Fruit fly (Drosophila melanogaster): ENCODE measurements around the gene Gr61a.

Gene Gr61a

DNA sequence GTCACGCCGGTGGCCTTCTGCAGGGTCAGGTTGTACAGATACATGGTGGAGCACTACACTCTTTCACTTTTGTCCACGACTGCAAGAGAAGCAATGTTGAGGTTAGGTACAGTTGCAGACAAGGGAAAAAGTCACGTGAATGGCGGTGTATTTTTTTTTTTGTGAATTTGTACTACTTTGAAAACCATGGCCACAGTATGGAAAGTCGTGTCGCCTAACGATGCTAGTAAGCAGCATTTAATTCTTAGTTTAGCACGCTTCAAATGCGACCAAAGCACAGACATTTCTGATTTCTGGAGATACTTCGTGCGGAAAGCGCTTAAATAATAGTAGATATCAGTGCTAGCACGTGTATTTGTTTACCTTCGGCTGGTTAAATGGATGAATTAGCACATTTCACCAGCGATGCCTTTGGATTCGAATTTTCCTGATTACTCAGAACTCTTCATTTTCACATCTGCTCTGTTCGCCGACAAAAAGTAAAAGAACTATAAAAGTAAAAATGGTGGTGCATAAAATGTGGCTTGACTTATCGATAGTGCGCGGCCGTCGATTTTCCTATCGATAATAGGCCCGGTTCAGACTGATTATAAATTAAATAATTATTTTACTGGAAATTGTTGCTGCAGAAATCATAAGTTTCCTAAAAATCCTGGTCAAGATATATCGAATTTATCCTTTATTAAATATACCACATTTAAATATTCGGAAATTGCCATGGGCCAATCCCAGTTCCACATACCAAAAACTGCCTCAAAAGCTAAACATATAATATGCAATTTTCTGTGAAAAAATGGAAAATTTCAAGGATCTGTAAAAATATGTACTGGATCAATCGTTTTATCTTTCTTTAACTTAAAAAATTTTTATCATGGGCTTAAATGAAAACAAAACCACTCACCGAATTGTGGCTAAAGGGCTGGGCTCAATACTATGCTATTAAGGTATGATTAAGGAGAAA, 8.1 kb upstream of the Gr61a start, which contains the start of gene Sf3b3 (continued):
- no peak for TF ChIP-seq salr (GFP tag; optimal IDR thresholded peaks at IDR 0.05)
- TF ChIP-seq CG34406 (GFP tag; optimal IDR thresholded peaks at IDR 0.05): no peak
- no peak for TF ChIP-seq Hr38 (GFP tag; optimal IDR thresholded peaks at IDR 0.05)
- TF ChIP-seq Eip75B (GFP tag; optimal IDR thresholded peaks at IDR 0.05): no peak
- TF ChIP-seq CG3032 (tag; optimal IDR thresholded peaks at IDR 0.05): no peak
- peak; percentile 51; the same call in 1 of the 3 replicates for TF ChIP-seq CG6163 (GFP tag; IDR thresholded peaks at IDR 0.05)
- peak; percentile 3 for TF ChIP-seq CG11902 (GFP tag; optimal IDR thresholded peaks at IDR 0.05)
- TF ChIP-seq CG31627 (GFP tag; optimal IDR thresholded peaks at IDR 0.05): no peak
- peak; percentile 78 for TF ChIP-seq Eip78C (GFP tag)
- TF ChIP-seq dsx (GFP tag; optimal IDR thresholded peaks at IDR 0.05; ENCODE audit: poor library complexity, severe bottlenecking): peak; percentile 40
- TF ChIP-seq Blimp-1 (GFP tag; optimal IDR thresholded peaks at IDR 0.05): no peak
- no peak for TF ChIP-seq achi (GFP tag; optimal IDR thresholded peaks at IDR 0.05)
- TF ChIP-seq CG10669 (GFP tag; optimal IDR thresholded peaks at IDR 0.05): no peak
- TF ChIP-seq CG6808 (GFP tag; optimal IDR thresholded peaks at IDR 0.05): no peak
- no peak for TF ChIP-seq CG8632 (GFP tag; optimal IDR thresholded peaks at IDR 0.05)

DNA sequence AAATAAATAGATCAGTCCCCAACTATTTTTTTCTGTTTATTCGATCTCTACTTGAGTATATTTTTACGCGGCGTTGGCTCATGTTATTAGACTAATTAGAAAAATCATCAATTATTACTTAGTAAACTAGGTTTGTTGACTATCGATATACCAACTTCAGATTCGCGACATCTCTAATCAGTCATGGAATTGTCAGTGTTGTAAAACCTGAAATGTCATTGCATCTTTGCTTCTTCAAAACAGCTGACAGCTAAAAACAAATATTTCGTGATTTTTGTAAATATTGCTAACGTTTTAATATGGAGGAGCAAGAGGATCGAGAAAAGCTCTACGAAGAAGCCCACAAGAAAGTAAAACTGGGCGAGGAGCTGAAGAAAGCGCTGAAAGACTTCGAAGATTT, 7.4 kb upstream of the Gr61a start, which contains the start of gene CG42553:
Gene CG42553 (plus strand): TSS at position 216 of the 400 bp plus-strand sequence.
- no peak for TF ChIP-seq acj6 (GFP tag; optimal IDR thresholded peaks at IDR 0.05)
- peak; percentile 66 for TF ChIP-seq fkh (GFP tag; optimal IDR thresholded peaks at IDR 0.05)

DNA sequence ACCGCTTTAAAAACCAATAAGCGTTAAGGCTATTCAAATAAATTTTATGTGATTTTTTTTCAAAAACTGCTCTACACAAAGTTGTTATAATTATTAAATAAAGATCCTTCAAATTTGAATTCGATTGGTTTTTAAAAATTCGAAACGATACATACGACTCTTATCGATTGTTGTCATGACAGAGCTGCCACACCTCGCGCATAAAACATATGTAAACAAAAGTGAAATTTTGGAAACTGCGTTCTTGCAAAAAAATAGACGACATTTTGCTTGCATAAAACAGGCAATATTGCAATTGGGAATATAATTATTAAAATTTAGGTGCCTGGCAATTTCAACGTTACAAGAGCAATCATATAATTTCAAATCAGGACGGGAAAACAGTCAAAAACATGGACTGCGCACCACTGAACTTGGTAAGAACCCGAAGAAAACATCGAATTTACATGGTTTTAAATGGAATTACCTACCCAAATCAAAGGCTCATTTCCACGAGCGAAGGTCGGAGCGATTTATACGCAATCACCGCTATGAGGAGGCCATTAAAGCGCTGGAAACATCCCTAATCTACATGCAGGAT, 5.7 kb upstream of the Gr61a start, which contains the start of gene CG42554:
Gene CG42554 (plus strand): TSS at position 229 of the 580 bp plus-strand sequence.
- no peak for TF ChIP-seq ss (GFP tag; optimal IDR thresholded peaks at IDR 0.05)
- no peak for TF ChIP-seq acj6 (GFP tag; optimal IDR thresholded peaks at IDR 0.05)
- peak; percentile 11 for TF ChIP-seq Eip78C (GFP tag)
- peak; percentile 79 for TF ChIP-seq Blimp-1 (GFP tag; optimal IDR thresholded peaks at IDR 0.05)
- no peak for TF ChIP-seq CG6808 (GFP tag; optimal IDR thresholded peaks at IDR 0.05)
- no peak for TF ChIP-seq CG31627 (GFP tag; optimal IDR thresholded peaks at IDR 0.05)
- no peak for TF ChIP-seq Hr39 (GFP tag; optimal IDR thresholded peaks at IDR 0.05)
- no peak for TF ChIP-seq Sox14 (GFP tag; optimal IDR thresholded peaks at IDR 0.05)
- TF ChIP-seq CG11902 (GFP tag; optimal IDR thresholded peaks at IDR 0.05): no peak
- no peak for TF ChIP-seq fd59A (GFP tag; optimal IDR thresholded peaks at IDR 0.05)
- no peak for TF ChIP-seq CG8632 (GFP tag; optimal IDR thresholded peaks at IDR 0.05)
- TF ChIP-seq CG10631 (GFP tag; optimal IDR thresholded peaks at IDR 0.05): no peak
- no peak for TF ChIP-seq OdsH (GFP tag; optimal IDR thresholded peaks at IDR 0.05)
- TF ChIP-seq CG6854 (GFP tag; optimal IDR thresholded peaks at IDR 0.05): no peak
- no peak for TF ChIP-seq svp (GFP tag)
- TF ChIP-seq spab (GFP tag; optimal IDR thresholded peaks at IDR 0.05): no peak
- no peak for TF ChIP-seq CG3919 (GFP tag; optimal IDR thresholded peaks at IDR 0.05)
- no peak for TF ChIP-seq Smox (GFP tag; optimal IDR thresholded peaks at IDR 0.05)
- peak; percentile 94 for TF ChIP-seq fkh (GFP tag; optimal IDR thresholded peaks at IDR 0.05)

DNA sequence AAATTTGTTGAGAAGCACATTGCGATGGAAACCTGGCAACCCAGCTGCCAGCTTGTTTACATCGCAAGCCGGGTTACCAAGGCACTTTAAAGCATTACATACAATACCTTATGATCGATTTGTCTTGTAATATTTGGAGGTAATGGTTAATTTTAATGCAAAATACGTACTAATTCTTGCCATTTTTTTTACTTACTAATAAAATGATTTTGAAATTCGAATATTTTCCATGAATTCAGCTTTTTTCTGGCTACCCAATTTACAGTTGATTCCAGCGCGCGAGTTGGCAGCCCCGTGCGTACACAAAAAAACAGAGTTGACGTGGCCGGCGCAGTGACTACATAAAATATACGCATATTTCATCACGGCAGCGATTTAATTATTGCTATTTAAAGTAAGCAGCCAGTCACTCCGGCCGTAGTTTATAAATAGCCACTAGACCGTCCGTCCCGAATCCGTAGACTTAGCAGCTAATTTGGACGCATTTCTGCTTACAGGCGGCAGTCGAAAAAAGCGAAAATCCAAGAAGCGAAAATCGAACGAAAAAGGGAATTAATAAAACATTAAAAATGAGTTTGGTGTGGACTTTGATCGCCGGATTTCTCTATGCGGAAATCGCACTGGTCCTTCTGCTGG, 3.6 kb upstream of the Gr61a start, which contains the start of the genes CG13901 and CG13887:
Gene CG13901 (minus strand): TSS at position 270 of the 636 bp plus-strand sequence.
Gene CG13887 (plus strand): TSS at position 310 of the 636 bp plus-strand sequence.
- peak; percentile 83 for TF ChIP-seq CG7368 (GFP tag; optimal IDR thresholded peaks at IDR 0.05)
- TF ChIP-seq Lpt (GFP tag; optimal IDR thresholded peaks at IDR 0.05): peak; percentile 86
- TF ChIP-seq Met (GFP tag; optimal IDR thresholded peaks at IDR 0.05): peak; percentile 90
- TF ChIP-seq spab (GFP tag; optimal IDR thresholded peaks at IDR 0.05): no peak
- peak; percentile 90 for TF ChIP-seq Sox15 (GFP tag; optimal IDR thresholded peaks at IDR 0.05)
- peak; percentile 91 for TF ChIP-seq CG10631 (GFP tag; optimal IDR thresholded peaks at IDR 0.05)
- TF ChIP-seq CG11294 (GFP tag; IDR thresholded peaks at IDR 0.05): peak; percentile 76
- peak; percentile 92 for TF ChIP-seq lz (GFP tag; optimal IDR thresholded peaks at IDR 0.05)
- peak; percentile 91 for TF ChIP-seq Ets21C (GFP tag; optimal IDR thresholded peaks at IDR 0.05)
- TF ChIP-seq vri (GFP tag; optimal IDR thresholded peaks at IDR 0.05): peak; percentile 90
- peak; percentile 82 for TF ChIP-seq net (GFP tag; optimal IDR thresholded peaks at IDR 0.05)
- peak; percentile 93 for TF ChIP-seq OdsH (GFP tag; optimal IDR thresholded peaks at IDR 0.05)
- TF ChIP-seq fkh (GFP tag; optimal IDR thresholded peaks at IDR 0.05): peak; percentile 99
- TF ChIP-seq Eip75B (GFP tag; optimal IDR thresholded peaks at IDR 0.05): peak; percentile 90
- TF ChIP-seq salr (GFP tag; optimal IDR thresholded peaks at IDR 0.05): peak; percentile 66 to 80
- TF ChIP-seq CG4318 (GFP tag; optimal IDR thresholded peaks at IDR 0.05): no peak
- peak; percentile 33 for TF ChIP-seq CG6276 (GFP tag; optimal IDR thresholded peaks at IDR 0.05)
- peak; percentile 92 for TF ChIP-seq acj6 (GFP tag; optimal IDR thresholded peaks at IDR 0.05)
- TF ChIP-seq CG6854 (GFP tag; optimal IDR thresholded peaks at IDR 0.05): peak; percentile 83
- TF ChIP-seq svp (GFP tag): no peak
- TF ChIP-seq CG10669 (GFP tag; optimal IDR thresholded peaks at IDR 0.05): peak; percentile 82
- peak; percentile 90 for TF ChIP-seq CG3919 (GFP tag; optimal IDR thresholded peaks at IDR 0.05)
- TF ChIP-seq esn (GFP tag; optimal IDR thresholded peaks at IDR 0.05): peak; percentile 93

Measured in whole organism, prepupa.